Fruit fly (Drosophila melanogaster): ENCODE data around the gene vkg.

vkg gene

DNA sequence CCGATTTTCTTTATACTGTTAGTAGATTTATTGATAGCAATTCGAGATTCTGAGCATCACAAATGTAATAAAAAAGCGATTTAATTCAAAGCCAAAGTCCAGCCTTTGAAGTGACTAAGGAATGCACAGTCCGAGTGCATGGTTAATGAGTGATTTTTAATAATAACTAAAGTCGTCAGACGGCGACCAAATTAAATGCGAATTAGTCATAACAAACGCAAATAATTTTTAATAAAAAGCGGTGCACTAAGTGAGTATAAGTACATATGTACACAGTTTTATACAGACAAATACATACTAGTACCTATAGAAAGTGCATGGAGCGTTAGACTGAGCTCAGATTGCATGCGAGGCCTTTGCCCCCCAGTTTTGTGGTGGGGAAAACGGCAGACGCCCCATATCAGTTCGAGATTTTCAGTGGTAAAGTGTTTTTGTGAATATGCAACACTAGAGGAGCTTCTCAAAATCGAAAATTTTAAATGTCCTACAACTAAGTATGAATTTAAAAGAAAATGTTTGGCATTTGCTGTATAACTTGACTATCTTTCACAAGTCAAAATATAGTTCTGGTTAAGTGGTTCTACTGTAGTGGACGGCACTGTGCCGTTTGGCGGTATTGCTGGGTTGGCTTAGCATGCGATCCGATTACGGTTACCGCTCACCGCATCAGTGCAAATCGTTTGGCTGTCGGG is 25.1 kb downstream of the vkg start (continued):
- TF ChIP-seq CG11762 (GFP tag; optimal IDR thresholded peaks at IDR 0.05; ENCODE audit: insufficient read depth) = no peak
- TF ChIP-seq achi (GFP tag; optimal IDR thresholded peaks at IDR 0.05) = peak; percentile 37
- peak; percentile 2 for TF ChIP-seq topi (GFP tag; optimal IDR thresholded peaks at IDR 0.05)
- no peak for TF ChIP-seq CG6854 (GFP tag; optimal IDR thresholded peaks at IDR 0.05)
- TF ChIP-seq CG1621 (tag; optimal IDR thresholded peaks at IDR 0.05) = no peak
- TF ChIP-seq acj6 (GFP tag; optimal IDR thresholded peaks at IDR 0.05) = peak; percentile 29
- peak; percentile 17 for TF ChIP-seq Met (GFP tag; optimal IDR thresholded peaks at IDR 0.05)
- peak; percentile 82 for TF ChIP-seq CG8119 (GFP tag; IDR thresholded peaks at IDR 0.05)
- peak; percentile 39 for TF ChIP-seq Sox14 (GFP tag; optimal IDR thresholded peaks at IDR 0.05)
- no peak for TF ChIP-seq Blimp-1 (GFP tag; optimal IDR thresholded peaks at IDR 0.05)
- TF ChIP-seq lz (GFP tag; optimal IDR thresholded peaks at IDR 0.05) = peak; percentile 42
- no peak for TF ChIP-seq dsx (GFP tag; optimal IDR thresholded peaks at IDR 0.05; ENCODE audit: poor library complexity, severe bottlenecking)
- TF ChIP-seq svp (GFP tag) = peak; percentile 84
- TF ChIP-seq Ets96B (tag; optimal IDR thresholded peaks at IDR 0.05) = peak; percentile 13
- peak; percentile 47 for TF ChIP-seq pdm3 (GFP tag; optimal IDR thresholded peaks at IDR 0.05)
- peak; percentile 82 for TF ChIP-seq CG6163 (GFP tag; IDR thresholded peaks at IDR 0.05)
- no peak for TF ChIP-seq CG8632 (GFP tag; optimal IDR thresholded peaks at IDR 0.05)
- peak; percentile 41 for TF ChIP-seq esn (GFP tag; optimal IDR thresholded peaks at IDR 0.05)
- no peak for TF ChIP-seq CG16779 (tag; optimal IDR thresholded peaks at IDR 0.05)
- TF ChIP-seq net (GFP tag; optimal IDR thresholded peaks at IDR 0.05) = peak; percentile 37
- TF ChIP-seq CG8319 (GFP tag; optimal IDR thresholded peaks at IDR 0.05) = no peak

DNA sequence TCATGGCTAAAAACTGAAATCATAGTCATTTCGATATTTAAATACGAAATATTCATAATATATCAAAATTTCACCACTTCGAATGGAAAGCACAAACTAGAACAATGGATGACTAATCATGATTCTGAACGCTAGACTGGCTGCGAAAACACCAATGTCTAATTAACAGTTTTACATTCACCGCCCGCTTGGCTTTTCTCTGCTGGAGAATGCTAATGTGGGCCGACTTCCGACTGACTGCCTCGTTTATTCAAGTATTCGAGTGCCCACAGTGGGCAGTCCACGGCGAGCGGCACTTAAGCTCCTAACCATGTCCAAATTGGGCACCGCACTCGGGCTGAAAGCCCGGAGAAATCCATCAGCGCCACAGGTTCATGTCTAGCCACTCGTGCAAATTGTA is 26.0 kb downstream of the vkg start:
- TF ChIP-seq Lpt (GFP tag; optimal IDR thresholded peaks at IDR 0.05) = no peak
- TF ChIP-seq Eip78C (GFP tag) = peak; percentile 21
- TF ChIP-seq CG4318 (GFP tag; optimal IDR thresholded peaks at IDR 0.05) = no peak
- peak; percentile 52 for TF ChIP-seq svp (GFP tag)

DNA sequence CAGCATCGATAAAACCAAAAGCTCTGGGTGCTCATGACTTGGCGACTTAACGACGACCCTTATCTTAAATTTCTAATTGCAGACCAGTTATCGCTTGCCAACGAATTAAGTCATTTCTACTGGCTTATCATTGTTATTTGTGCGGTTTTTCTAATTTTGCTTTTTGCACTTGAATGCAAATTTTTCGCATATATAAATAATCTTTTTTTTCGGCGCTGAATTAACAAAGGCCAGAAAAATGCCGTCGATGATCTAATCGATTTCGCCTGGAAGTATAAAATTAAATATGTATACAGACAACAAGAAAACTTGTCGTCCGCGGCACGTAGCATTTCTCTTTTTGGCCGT is 26.4 kb downstream of the vkg start:
- TF ChIP-seq CG3919 (GFP tag; optimal IDR thresholded peaks at IDR 0.05) (no peak), vri (GFP tag; optimal IDR thresholded peaks at IDR 0.05) (peak; percentile 90)

DNA sequence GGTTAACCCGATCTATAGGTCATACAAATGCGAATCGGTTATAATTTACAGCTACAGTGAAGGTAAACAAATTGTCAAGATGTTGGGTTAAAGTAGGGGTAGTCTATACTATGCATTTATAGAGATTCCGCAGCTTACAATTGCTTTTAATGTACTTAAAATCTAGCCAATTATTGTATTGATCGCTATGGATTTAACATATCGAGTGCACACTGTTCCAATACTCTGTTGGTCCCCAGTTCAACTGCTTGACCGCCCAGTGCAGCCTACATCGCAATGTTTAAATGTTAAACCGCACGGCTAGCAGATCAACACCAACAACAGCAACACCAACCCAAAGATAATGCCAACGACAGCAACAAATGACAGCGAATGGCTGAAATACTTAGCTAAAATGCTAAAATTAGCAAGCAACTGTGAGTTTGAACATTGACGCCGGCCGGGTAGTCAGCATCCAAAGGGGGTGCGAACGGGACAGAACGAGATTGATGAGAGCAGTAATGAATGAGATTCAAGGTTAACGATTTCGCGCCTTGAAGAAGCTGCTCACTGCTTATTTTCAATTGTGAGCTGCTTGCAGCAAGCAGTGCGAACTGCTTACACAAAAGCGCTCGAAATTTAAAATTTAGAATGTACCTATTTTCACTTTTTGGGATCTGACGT is 26.9 kb downstream of the vkg start:
- TF ChIP-seq dsx (GFP tag; optimal IDR thresholded peaks at IDR 0.05; ENCODE audit: poor library complexity, severe bottlenecking) (peak; percentile 57), vri (GFP tag; optimal IDR thresholded peaks at IDR 0.05) (no peak), Ets21C (GFP tag; optimal IDR thresholded peaks at IDR 0.05) (no peak), cyc (GFP tag; optimal IDR thresholded peaks at IDR 0.05) (no peak), Gug (GFP tag; IDR thresholded peaks at IDR 0.05) (peak; percentile 49; the same call in 1 of the 2 replicates), CG3032 (tag; optimal IDR thresholded peaks at IDR 0.05) (no peak), Smox (GFP tag; optimal IDR thresholded peaks at IDR 0.05) (no peak), fd59A (GFP tag; optimal IDR thresholded peaks at IDR 0.05) (no peak), CG6792 (GFP tag; optimal IDR thresholded peaks at IDR 0.05) (no peak), OdsH (GFP tag; optimal IDR thresholded peaks at IDR 0.05) (peak; percentile 9), CG7368 (GFP tag; optimal IDR thresholded peaks at IDR 0.05) (no peak), CG8319 (GFP tag; optimal IDR thresholded peaks at IDR 0.05) (no peak), CG3919 (GFP tag; optimal IDR thresholded peaks at IDR 0.05) (no peak), CG8119 (GFP tag; IDR thresholded peaks at IDR 0.05) (no peak), CG9139 (GFP tag; optimal IDR thresholded peaks at IDR 0.05) (no peak), Eip93F (GFP tag; optimal IDR thresholded peaks at IDR 0.05) (no peak), spab (GFP tag; optimal IDR thresholded peaks at IDR 0.05) (no peak), pdm3 (GFP tag; optimal IDR thresholded peaks at IDR 0.05) (no peak), CG4318 (GFP tag; optimal IDR thresholded peaks at IDR 0.05) (no peak), Lpt (GFP tag; optimal IDR thresholded peaks at IDR 0.05) (no peak), svp (GFP tag) (peak; percentile 2), achi (GFP tag; optimal IDR thresholded peaks at IDR 0.05) (no peak), Hr4 (GFP tag; optimal IDR thresholded peaks at IDR 0.05) (peak; percentile 2), Eip78C (GFP tag) (no peak), Eip75B (GFP tag; optimal IDR thresholded peaks at IDR 0.05) (no peak), CG16779 (tag; optimal IDR thresholded peaks at IDR 0.05) (no peak), Blimp-1 (GFP tag; optimal IDR thresholded peaks at IDR 0.05) (no peak), acj6 (GFP tag; optimal IDR thresholded peaks at IDR 0.05) (no peak), CG6854 (GFP tag; optimal IDR thresholded peaks at IDR 0.05) (no peak), CG8632 (GFP tag; optimal IDR thresholded peaks at IDR 0.05) (no peak), CG6276 (GFP tag; optimal IDR thresholded peaks at IDR 0.05) (no peak), CG6808 (GFP tag; optimal IDR thresholded peaks at IDR 0.05) (no peak)

All from whole organism, prepupa.